Fruit fly (Drosophila melanogaster) whole organism, wandering third instar larva: ENCODE results near the gene CG18170.

ENCODE experiments used
- CrebA ChIP-seq: fragments of 200-800 bp; sonication (Bioruptor generic); optimal IDR thresholded peaks from 2 replicates; lab custom pipeline; 2016; ENCODE audit warnings: missing biosample characterization, mild to moderate bottlenecking, missing genetic modification characterization, borderline replicate concordance
- Hnf4 ChIP-seq: fragments of 200-800 bp; sonication (Bioruptor generic); optimal IDR thresholded peaks from 2 replicates; lab custom pipeline; 2016; ENCODE audit warnings: missing biosample characterization, mild to moderate bottlenecking, missing genetic modification characterization
- Hr78 ChIP-seq: fragments of >200 bp; optimal IDR thresholded peaks from 2 replicates; lab custom pipeline; 2017; ENCODE audit warnings: missing biosample characterization, missing genetic modification characterization
- Hr83 ChIP-seq: fragments of 200-300 bp; sonication (Bioruptor generic); optimal IDR thresholded peaks from 2 replicates; lab custom pipeline; 2016; ENCODE audit warnings: missing biosample characterization, mild to moderate bottlenecking, missing genetic modification characterization, moderate library complexity; ENCODE audit not compliant: poor library complexity, severe bottlenecking
- Myc ChIP-seq: fragments of >200 bp; optimal IDR thresholded peaks from 2 replicates; lab custom pipeline; 2017
- Vsx2 ChIP-seq: fragments of 200-300, 225-300 bp; sonication (Bioruptor generic); optimal IDR thresholded peaks from 2 replicates; lab custom pipeline; 2018; ENCODE audit warnings: missing biosample characterization, missing genetic modification characterization; ENCODE audit not compliant: partially characterized antibody
- br ChIP-seq: fragments of 200-800 bp; sonication (Bioruptor generic); optimal IDR thresholded peaks from 2 replicates; lab custom pipeline; 2016; ENCODE audit warnings: missing biosample characterization, missing genetic modification characterization
- dmrt93B ChIP-seq: fragments of 200-800 bp; sonication (Bioruptor generic); optimal IDR thresholded peaks from 2 replicates; lab custom pipeline; 2018; ENCODE audit warnings: missing biosample characterization, mild to moderate bottlenecking, missing genetic modification characterization
- dsf ChIP-seq: sonication (Bioruptor generic); optimal IDR thresholded peaks from 2 replicates; lab custom pipeline; 2016; ENCODE audit warnings: missing biosample characterization, missing genetic modification characterization, borderline replicate concordance
- fru ChIP-seq: fragments of 200-800 bp; sonication (Bioruptor generic); optimal IDR thresholded peaks from 3 replicates; lab custom pipeline; 2016; ENCODE audit warnings: missing biosample characterization, mild to moderate bottlenecking, missing genetic modification characterization
- pan ChIP-seq: fragments of >200 bp; optimal IDR thresholded peaks from 2 replicates; lab custom pipeline; 2017
- psq ChIP-seq: fragments of 200-800 bp; sonication (Bioruptor generic); optimal IDR thresholded peaks from 3 replicates; lab custom pipeline; 2017; ENCODE audit warnings: missing biosample characterization, mild to moderate bottlenecking, missing genetic modification characterization, moderate library complexity
- usp ChIP-seq: fragments of >200 bp; optimal IDR thresholded peaks from 2 replicates; lab custom pipeline; 2017; ENCODE audit warnings: missing biosample characterization, missing genetic modification characterization

DNA sequence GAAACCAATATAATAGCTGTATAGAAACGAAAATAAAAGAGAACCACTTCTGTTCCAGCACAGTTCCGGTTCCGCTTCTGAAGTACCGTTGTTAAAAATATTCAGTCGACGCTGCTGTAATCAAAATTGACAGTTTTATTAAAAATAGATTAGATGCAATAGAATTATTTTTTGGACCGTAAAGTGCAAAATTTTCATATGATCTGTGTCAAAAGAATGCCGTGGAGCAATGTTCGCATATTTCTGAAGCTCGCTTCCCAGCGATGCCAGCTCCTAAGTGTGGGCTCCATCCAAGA is at the start of gene CG18170, which contains the start of gene CG33791:
- TF ChIP-seq br (GFP tag; lab: Kevin White, UChicago) (no peak), psq (GFP tag; lab: Kevin White, UChicago) (no peak), CrebA (no peak), usp (GFP tag; lab: Kevin White, UChicago) (no peak), dmrt93B (no peak), Hnf4 (GFP tag; lab: Kevin White, UChicago) (no peak), Hr83 (no peak), pan (lab: Kevin White, UChicago) (no peak), Hr78 (GFP tag; lab: Kevin White, UChicago) (no peak), Myc (lab: Kevin White, UChicago) (no peak), Vsx2 (GFP tag; lab: Kevin White, UChicago) (no peak), fru (GFP tag; lab: Kevin White, UChicago) (no peak), dsf (GFP tag; lab: Kevin White, UChicago) (no peak)
